Worm (Caenorhabditis elegans): ENCODE results near the gene srx-136.

The srx-136 gene

DNA sequence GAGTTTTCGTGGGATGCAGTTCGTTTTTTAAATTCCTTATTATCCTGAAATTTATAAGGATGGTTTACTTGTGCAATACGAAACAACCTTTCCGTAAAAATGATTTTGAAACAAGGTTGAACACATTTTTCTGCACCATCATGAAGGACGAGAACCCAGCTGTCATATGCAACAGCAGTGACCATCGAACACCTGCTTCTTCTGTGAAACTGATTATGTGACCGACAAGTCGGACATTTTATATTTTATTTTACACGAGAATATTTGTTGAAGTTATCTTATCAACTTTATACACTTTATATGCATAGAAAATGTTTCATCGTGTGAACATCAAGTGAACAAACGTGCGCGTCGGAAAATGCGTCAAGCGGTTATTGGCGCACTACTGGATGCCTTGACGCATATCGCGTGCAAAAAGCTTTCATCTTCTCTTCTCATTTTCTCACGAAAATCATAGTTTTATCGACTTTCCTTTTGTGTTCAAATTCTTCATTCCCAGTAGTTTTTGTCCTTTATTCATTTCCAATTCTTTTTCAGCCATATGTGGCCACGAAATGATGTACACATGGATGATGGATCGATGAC is 38.3 kb upstream of the srx-136 start, which contains the start of gene sel-10 (continued):
- TF ChIP-seq lin-35 (GFP tag; optimal IDR thresholded peaks at IDR 0.05), result peak in 1 of 3 experiments; percentile 79

ce11 chrV:13822752-13823151 is 34.5 kb upstream of the srx-136 start, which contains the start of gene hpo-31:
Gene hpo-31 (plus strand): TSS chrV:13823052.
- TF ChIP-seq snpc-4 (GFP tag; optimal IDR thresholded peaks at IDR 0.05) (no peak), snpc-4 (tag; optimal IDR thresholded peaks at IDR 0.05) (no peak), hrde-1 (tag; optimal IDR thresholded peaks at IDR 0.05; ENCODE audit: borderline replicate concordance) (no peak), rpc-1 (optimal IDR thresholded peaks at IDR 0.05) (no peak), rpc-1 (tag; optimal IDR thresholded peaks at IDR 0.05) (no peak)

- no peak for TF ChIP-seq repo-1 (tag; optimal IDR thresholded peaks at IDR 0.05)
These were observed 29.3 kb upstream of the srx-136 start, which contains the start of gene nrf-5 for ce11 chrV:13827920-13828319. Gene nrf-5 (plus strand): TSS chrV:13828267.

- TF ChIP-seq tbx-9 (tag; optimal IDR thresholded peaks at IDR 0.05; ENCODE audit: borderline replicate concordance), result no peak
- TF ChIP-seq madf-3 (GFP tag; IDR thresholded peaks at IDR 0.05), result no peak
- TF ChIP-seq rpc-1 (optimal IDR thresholded peaks at IDR 0.05), result no peak
- TF ChIP-seq rpc-1 (tag; optimal IDR thresholded peaks at IDR 0.05), result no peak
- TF ChIP-seq chd-7 (tag; optimal IDR thresholded peaks at IDR 0.05), result no peak
These were observed 26.4 kb upstream of the srx-136 start, which contains the start of gene str-165 for ce11 chrV:13830813-13831212. Gene str-165 (plus strand): TSS chrV:13831113.

ce11 chrV:13833951-13834350 is 23.3 kb upstream of the srx-136 start, which contains the start of gene srx-129:
Gene srx-129 (plus strand): TSS chrV:13834251.
- TF ChIP-seq hlh-12 (tag; optimal IDR thresholded peaks at IDR 0.05), result no peak
- TF ChIP-seq mcd-1 (GFP tag; IDR thresholded peaks at IDR 0.05), result no peak
- no peak for TF ChIP-seq aptf-2 (GFP tag; conservative IDR thresholded peaks at IDR 0.05)
- no peak for TF ChIP-seq bed-1 (GFP tag; IDR thresholded peaks at IDR 0.05)
- no peak for TF ChIP-seq F33H1.4 (GFP tag; IDR thresholded peaks at IDR 0.05)

DNA sequence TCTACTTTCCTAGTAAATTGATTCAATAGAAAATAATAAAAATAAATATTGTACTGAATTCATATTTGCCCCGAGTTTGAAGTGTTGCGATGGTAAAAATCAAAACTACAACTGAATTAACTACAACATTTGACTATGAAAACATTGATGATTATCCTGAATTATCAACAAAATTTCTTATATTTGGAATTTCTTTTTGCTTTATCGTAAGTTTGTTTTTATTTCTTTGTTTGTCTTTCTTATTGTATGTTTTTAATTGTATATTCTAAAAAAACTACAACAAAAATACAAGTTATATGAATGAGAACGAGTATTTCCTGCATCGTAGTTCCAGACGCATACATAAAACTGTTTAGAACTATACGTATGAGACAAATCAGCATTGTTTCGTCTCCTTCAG is 20.1 kb upstream of the srx-136 start, which contains the start of gene srx-128:
Gene srx-128 (plus strand): TSS at position 301 of the 400 bp plus-strand sequence.
- TF ChIP-seq chd-7 (tag; optimal IDR thresholded peaks at IDR 0.05), result no peak
- no peak for TF ChIP-seq let-607 (tag; optimal IDR thresholded peaks at IDR 0.05)
- TF ChIP-seq T26A5.8 (tag; optimal IDR thresholded peaks at IDR 0.05), result no peak
- TF ChIP-seq tbx-9 (tag; optimal IDR thresholded peaks at IDR 0.05; ENCODE audit: borderline replicate concordance), result no peak
- no peak for TF ChIP-seq hrde-1 (tag; optimal IDR thresholded peaks at IDR 0.05; ENCODE audit: borderline replicate concordance)
- TF ChIP-seq F22D6.2 (tag; optimal IDR thresholded peaks at IDR 0.05), result no peak
- no peak for TF ChIP-seq ztf-25 (GFP tag; IDR thresholded peaks at IDR 0.05)
- TF ChIP-seq sptf-2 (GFP tag; optimal IDR thresholded peaks at IDR 0.05), result no peak
- TF ChIP-seq nhr-179 (tag; optimal IDR thresholded peaks at IDR 0.05), result no peak
- TF ChIP-seq ceh-91 (GFP tag; IDR thresholded peaks at IDR 0.05), result no peak
- no peak for TF ChIP-seq attf-3 (GFP tag; conservative IDR thresholded peaks at IDR 0.05)
- no peak for TF ChIP-seq attf-6 (GFP tag; IDR thresholded peaks at IDR 0.05)
- no peak for TF ChIP-seq hsf-1 (GFP tag; IDR thresholded peaks at IDR 0.05)
- no peak for TF ChIP-seq lin-40 (tag; optimal IDR thresholded peaks at IDR 0.05)

DNA sequence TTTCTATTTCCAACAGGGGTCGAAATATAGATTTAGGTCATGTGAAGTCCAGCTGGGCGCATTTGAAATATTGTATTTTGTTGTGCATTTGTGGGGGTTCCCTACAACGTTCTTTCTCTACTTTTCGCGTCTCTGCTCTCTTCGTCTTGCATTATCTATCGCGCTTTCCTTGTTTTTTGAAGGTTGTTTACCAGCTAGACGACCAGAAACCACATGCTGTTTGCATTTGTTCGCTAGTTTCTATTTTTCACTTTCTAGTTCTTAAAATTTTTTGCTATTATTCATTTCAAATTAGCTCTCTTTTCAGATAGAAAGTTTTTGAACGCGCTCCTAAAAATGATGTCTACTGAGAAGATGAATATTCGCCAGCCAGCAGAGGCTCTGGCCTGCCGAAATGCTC is 17.8 kb upstream of the srx-136 start, which contains the start of gene F55B12.10:
Gene F55B12.10 (plus strand): TSS at position 301 of the 400 bp plus-strand sequence.
- TF ChIP-seq mcd-1 (GFP tag; IDR thresholded peaks at IDR 0.05) (no peak), F39B2.1 (GFP tag; IDR thresholded peaks at IDR 0.05) (no peak), K12H6.12 (tag; optimal IDR thresholded peaks at IDR 0.05) (peak; percentile 7)
